Fruit fly (Drosophila melanogaster): Measurements from ENCODE around the gene CG4382.

DNA sequence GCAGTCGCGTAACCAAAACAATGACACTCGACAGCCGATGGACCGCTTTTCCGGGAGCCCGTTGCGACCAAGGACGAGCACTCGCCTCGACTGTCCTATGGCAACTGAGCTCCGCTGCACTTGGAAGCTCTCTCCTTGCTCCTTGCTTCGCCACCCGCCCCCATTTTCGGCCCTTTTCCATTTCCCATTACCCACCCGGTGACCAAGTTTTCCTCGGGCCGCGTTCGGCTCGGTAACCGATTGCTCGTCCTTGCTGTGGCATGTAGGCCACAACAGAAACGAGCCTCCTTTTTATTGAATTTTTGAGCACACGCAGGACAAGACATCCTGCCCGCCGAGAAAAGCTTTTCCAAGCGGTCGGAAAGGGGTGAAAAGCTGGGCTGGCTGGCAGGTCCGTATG lies 34.0 kb downstream of the CG4382 start, which contains the start of gene jp:
- TF ChIP-seq CTCF (optimal IDR thresholded peaks at IDR 0.05), result no peak
- no peak for TF ChIP-seq CG8478 (optimal IDR thresholded peaks at IDR 0.05)

Data from S2 (cell line).